Fruit fly (Drosophila melanogaster): ENCODE measurements around the gene sd.

DNA sequence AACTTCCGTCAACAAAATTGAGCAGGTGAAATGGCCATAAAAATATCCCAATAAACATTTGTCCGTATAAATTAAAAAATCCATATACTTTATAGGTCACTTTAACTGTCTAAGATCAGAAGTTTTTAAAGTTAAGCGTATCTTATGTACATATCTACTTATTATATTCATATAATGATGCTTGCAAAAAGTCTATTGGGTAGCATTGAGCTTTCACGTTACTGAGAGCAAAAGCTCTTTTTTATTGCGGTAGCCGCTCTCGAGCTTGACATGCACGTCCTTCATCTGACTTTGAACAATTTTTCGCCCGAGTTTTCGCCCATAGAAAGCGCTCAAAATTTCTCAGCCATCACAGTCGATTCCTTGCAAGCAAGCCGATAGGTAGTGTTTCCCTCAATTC is 63.7 kb downstream of the sd start, which contains the start of gene Gapdh2:
- TF ChIP-seq CG32121 (GFP tag; IDR thresholded peaks at IDR 0.05) (peak; percentile 100), Snoo (tag; optimal IDR thresholded peaks at IDR 0.05) (peak; percentile 99), CG34367 (tag; optimal IDR thresholded peaks at IDR 0.05) (peak; percentile 99), CG12605 (GFP tag; IDR thresholded peaks at IDR 0.05) (peak; percentile 100), fd96Ca (GFP tag; IDR thresholded peaks at IDR 0.05) (no peak), CG14655 (GFP tag; optimal IDR thresholded peaks at IDR 0.05) (peak; percentile 99), EcR (GFP tag; optimal IDR thresholded peaks at IDR 0.05) (peak; percentile 85), CG13204 (GFP tag; optimal IDR thresholded peaks at IDR 0.05) (peak; percentile 98), Ets98B (GFP tag; IDR thresholded peaks at IDR 0.05) (peak; percentile 100), CG10348 (GFP tag; IDR thresholded peaks at IDR 0.05) (no peak; the same call in 1 of the 2 replicates), CG4496 (GFP tag; IDR thresholded peaks at IDR 0.05) (peak; percentile 100), CG17806 (tag; optimal IDR thresholded peaks at IDR 0.05) (peak; percentile 100), gl (tag; optimal IDR thresholded peaks at IDR 0.05) (peak; percentile 98), Pif1A (GFP tag; optimal IDR thresholded peaks at IDR 0.05) (peak; percentile 99)
